Fruit fly (Drosophila melanogaster) whole organism, embryonic: ENCODE results near the gene Drs.
A peak's percentile ranks its signal among the peaks of the same experiment; 100 is the strongest.

Experiments used
- Atf6 ChIP-seq: fragments of 200-800 bp; sonication (Bioruptor generic); IDR thresholded peaks from 2 replicates; pipeline ENCODE4 v1.3.6; 2022; ENCODE audit warnings: missing biosample characterization, missing genetic modification characterization
- Bteb2 ChIP-seq: fragments of 200-800 bp; sonication (Bioruptor generic); optimal IDR thresholded peaks from 2 replicates; lab custom pipeline; 2016; ENCODE audit warnings: missing biosample characterization, missing genetic modification characterization
- CG10565 ChIP-seq: fragments of 200-800 bp; sonication (Bioruptor generic); optimal IDR thresholded peaks from 3 replicates; lab custom pipeline; 2016; ENCODE audit warnings: missing biosample characterization, mild to moderate bottlenecking, missing genetic modification characterization
- CG11696 ChIP-seq: fragments of 200-800 bp; sonication (Bioruptor generic); IDR thresholded peaks from 2 replicates; pipeline ENCODE4 v1.3.6; 2022; ENCODE audit warnings: missing biosample characterization, missing genetic modification characterization
- CG12236 ChIP-seq: fragments of 200-800 bp; sonication (Bioruptor generic); optimal IDR thresholded peaks from 2 replicates; lab custom pipeline; 2016; ENCODE audit warnings: missing biosample characterization, missing genetic modification characterization
- CG12942 ChIP-seq: fragments of 200-800 bp; sonication (Bioruptor generic); optimal IDR thresholded peaks from 3 replicates; lab custom pipeline; 2016; ENCODE audit warnings: missing biosample characterization, missing genetic modification characterization
- CG13123 ChIP-seq: fragments of 200-800 bp; sonication (Bioruptor generic); optimal IDR thresholded peaks from 2 replicates; lab custom pipeline; 2016; ENCODE audit warnings: missing biosample characterization, missing genetic modification characterization
- CG18011 ChIP-seq: fragments of 200-800 bp; sonication (Bioruptor generic); optimal IDR thresholded peaks from 2 replicates; lab custom pipeline; 2017; ENCODE audit warnings: missing biosample characterization, missing genetic modification characterization, mild to moderate bottlenecking, moderate library complexity, missing genotype
- CG2129 ChIP-seq: fragments of 200-800 bp; sonication (Bioruptor generic); IDR thresholded peaks from 2 replicates; pipeline ENCODE4 v1.3.6; 2022; ENCODE audit warnings: missing biosample characterization, missing genetic modification characterization; ENCODE audit not compliant: partially characterized antibody
- CG2199 ChIP-seq: fragments of 200-800 bp; sonication (Bioruptor generic); IDR thresholded peaks from 3 replicates; pipeline ENCODE4 v1.3.6; 2022; ENCODE audit warnings: missing biosample characterization, missing genetic modification characterization
- CG5180 ChIP-seq: fragments of 200-800 bp; sonication (Bioruptor generic); optimal IDR thresholded peaks from 3 replicates; lab custom pipeline; 2017; ENCODE audit warnings: missing biosample characterization, missing genetic modification characterization, mild to moderate bottlenecking, moderate library complexity, missing genetic modification reagents
- CG6175 ChIP-seq: fragments of 200-800 bp; sonication (Bioruptor generic); IDR thresholded peaks from 3 replicates; pipeline ENCODE4 v1.3.6; 2022; ENCODE audit warnings: missing biosample characterization, missing genetic modification characterization
- CG6765 ChIP-seq: fragments of 200-800 bp; sonication (Bioruptor generic); optimal IDR thresholded peaks from 3 replicates; lab custom pipeline; 2017; ENCODE audit warnings: missing biosample characterization, mild to moderate bottlenecking, missing genetic modification characterization
- CG7372 ChIP-seq: fragments of 200-800 bp; sonication (Bioruptor generic); IDR thresholded peaks from 2 replicates; pipeline ENCODE4 v1.3.6; 2022; ENCODE audit warnings: missing biosample characterization, missing genetic modification characterization
- CG8359 ChIP-seq: fragments of 200-800 bp; sonication (Bioruptor generic); optimal IDR thresholded peaks from 2 replicates; lab custom pipeline; 2017; ENCODE audit warnings: missing biosample characterization, mild to moderate bottlenecking, missing genetic modification characterization, borderline replicate concordance
- CTCF ChIP-seq: fragments of 200-800 bp; sonication (Bioruptor generic); optimal IDR thresholded peaks from 2 replicates; lab custom pipeline; 2017; ENCODE audit warnings: missing biosample characterization, mild to moderate bottlenecking, missing genetic modification characterization, moderate library complexity
- Dip3 ChIP-seq: fragments of 200-800 bp; sonication (Bioruptor generic); optimal IDR thresholded peaks from 3 replicates; lab custom pipeline; 2016; ENCODE audit warnings: missing biosample characterization, missing genetic modification characterization
- Fer1 ChIP-seq: fragments of 200-800 bp; sonication (Bioruptor generic); optimal IDR thresholded peaks from 2 replicates; lab custom pipeline; 2017; ENCODE audit warnings: missing biosample characterization, mild to moderate bottlenecking, missing genetic modification characterization
- Hey ChIP-seq: fragments of 200-800 bp; sonication (Bioruptor generic); optimal IDR thresholded peaks from 3 replicates; lab custom pipeline; 2018; ENCODE audit warnings: missing biosample characterization, mild to moderate bottlenecking, missing genetic modification characterization
- Hmr ChIP-seq: fragments of 200-800 bp; sonication (Bioruptor generic); optimal IDR thresholded peaks from 3 replicates; lab custom pipeline; 2017; ENCODE audit warnings: mild to moderate bottlenecking, missing biosample characterization, missing genetic modification reagents, missing genetic modification characterization
- Jarid2 ChIP-seq: fragments of 200-800 bp; sonication (Bioruptor generic); optimal IDR thresholded peaks from 3 replicates; lab custom pipeline; 2017; ENCODE audit warnings: mild to moderate bottlenecking, missing biosample characterization, missing genetic modification reagents, missing genetic modification characterization
- Kr ChIP-seq: fragments of 200-800 bp; sonication (Bioruptor generic); optimal IDR thresholded peaks from 2 replicates; lab custom pipeline; 2017; ENCODE audit warnings: missing biosample characterization, mild to moderate bottlenecking, missing genetic modification characterization
- Lpt ChIP-seq: fragments of >200 bp; optimal IDR thresholded peaks from 2 replicates; lab custom pipeline; 2018; ENCODE audit warnings: missing biosample characterization, missing genetic modification characterization
- MBD-R2 ChIP-seq: fragments of 200-800 bp; sonication (Bioruptor generic); IDR thresholded peaks from 2 replicates; pipeline ENCODE4 v1.3.6; 2022; ENCODE audit warnings: missing biosample characterization, missing genetic modification characterization
- MESR4 ChIP-seq: fragments of 200-800 bp; sonication (Bioruptor generic); optimal IDR thresholded peaks from 2 replicates; lab custom pipeline; 2018; ENCODE audit warnings: missing biosample characterization, mild to moderate bottlenecking, missing genetic modification characterization, moderate library complexity
- MTF-1 ChIP-seq: fragments of 200-800 bp; sonication (Bioruptor generic); optimal IDR thresholded peaks from 2 replicates; lab custom pipeline; 2018; ENCODE audit warnings: missing biosample characterization, mild to moderate bottlenecking, missing genetic modification characterization, borderline replicate concordance
- NC2β ChIP-seq: fragments of 200-800 bp; sonication (Bioruptor generic); optimal IDR thresholded peaks from 2 replicates; lab custom pipeline; 2016; ENCODE audit warnings: missing biosample characterization, missing genetic modification characterization
- NFAT ChIP-seq: fragments of 200-800 bp; sonication (Bioruptor generic); IDR thresholded peaks from 2 replicates; pipeline ENCODE4 v1.3.6; 2022; ENCODE audit warnings: missing biosample characterization, missing genetic modification characterization
- Nf-YB ChIP-seq: fragments of 200-800 bp; sonication (Bioruptor generic); optimal IDR thresholded peaks from 3 replicates; lab custom pipeline; 2019; ENCODE audit warnings: missing biosample characterization, mild to moderate bottlenecking, missing genetic modification characterization, moderate library complexity
- NfI ChIP-seq: fragments of 200-800 bp; sonication (Bioruptor generic); optimal IDR thresholded peaks from 3 replicates; lab custom pipeline; 2018; ENCODE audit warnings: missing biosample characterization, mild to moderate bottlenecking, missing genetic modification characterization, moderate library complexity
- Scr ChIP-seq: fragments of 200-800 bp; sonication (Bioruptor generic); IDR thresholded peaks from 2 replicates; pipeline ENCODE4 v1.3.6; 2022; ENCODE audit warnings: missing biosample characterization, missing genetic modification characterization; ENCODE audit not compliant: partially characterized antibody
- Side ChIP-seq: fragments of 200-800 bp; sonication (Bioruptor generic); optimal IDR thresholded peaks from 2 replicates; lab custom pipeline; 2016; ENCODE audit warnings: missing biosample characterization, missing genetic modification characterization
- Usf ChIP-seq: fragments of 200-800 bp; sonication (Bioruptor generic); optimal IDR thresholded peaks from 2 replicates; lab custom pipeline; 2017; ENCODE audit warnings: missing genotype, missing biosample characterization, missing genetic modification characterization
- ap ChIP-seq: fragments of 200-800 bp; sonication (Bioruptor generic); IDR thresholded peaks from 2 replicates; pipeline ENCODE4 v1.3.6; 2022; ENCODE audit warnings: missing biosample characterization, missing genetic modification characterization
- ara ChIP-seq: fragments of 200-800 bp; sonication (Bioruptor generic); IDR thresholded peaks from 2 replicates; pipeline ENCODE4 v1.3.6; 2022; ENCODE audit warnings: missing biosample characterization, missing genetic modification characterization
- bab2 ChIP-seq: fragments of 200-800 bp; sonication (Bioruptor generic); optimal IDR thresholded peaks from 2 replicates; lab custom pipeline; 2016; ENCODE audit warnings: missing biosample characterization, missing genetic modification characterization
- bsh ChIP-seq, 2 experiments: fragments of 200-800 bp; sonication (Bioruptor generic); optimal IDR thresholded peaks; 2 replicates each; lab custom pipeline; 2017 to 2018; ENCODE audit warnings: mild to moderate bottlenecking in 2 of 2, missing biosample characterization in 2 of 2, missing genetic modification characterization in 2 of 2, moderate library complexity in 1 of 2
- cas ChIP-seq: fragments of 200-800 bp; sonication (Bioruptor generic); IDR thresholded peaks from 2 replicates; pipeline ENCODE4 v1.3.6; 2022; ENCODE audit warnings: missing biosample characterization, missing genetic modification characterization
- crp ChIP-seq, 2 experiments: fragments of 200-800 bp; sonication (Bioruptor generic); optimal IDR thresholded peaks; 2 replicates in 1 of 2; 3 replicates in 1 of 2; lab custom pipeline; 2017; ENCODE audit warnings: missing biosample characterization in 2 of 2, missing genetic modification characterization in 2 of 2, mild to moderate bottlenecking in 1 of 2, moderate library complexity in 1 of 2
- danr ChIP-seq: fragments of 200-800 bp; sonication (Bioruptor generic); IDR thresholded peaks from 2 replicates; pipeline ENCODE4 v1.3.6; 2022; ENCODE audit warnings: missing biosample characterization, missing genetic modification characterization
- hbn ChIP-seq: fragments of 200-800 bp; sonication (Bioruptor generic); IDR thresholded peaks from 2 replicates; pipeline ENCODE4 v1.3.6; 2022; ENCODE audit warnings: missing biosample characterization, missing genetic modification characterization; ENCODE audit not compliant: partially characterized antibody
- luna ChIP-seq: fragments of 200-800 bp; sonication (Bioruptor generic); optimal IDR thresholded peaks from 2 replicates; lab custom pipeline; 2016; ENCODE audit warnings: missing biosample characterization, missing genetic modification characterization
- pros ChIP-seq: fragments of 200-800 bp; sonication (Bioruptor generic); optimal IDR thresholded peaks from 3 replicates; lab custom pipeline; 2019; ENCODE audit warnings: missing biosample characterization, mild to moderate bottlenecking, missing genetic modification characterization, moderate library complexity
- ranshi ChIP-seq: fragments of 200-800 bp; sonication (Bioruptor generic); IDR thresholded peaks from 2 replicates; pipeline ENCODE4 v1.3.6; 2022; ENCODE audit warnings: missing biosample characterization, missing genetic modification characterization
- seq ChIP-seq: fragments of 200-800 bp; sonication (Bioruptor generic); IDR thresholded peaks from 2 replicates; pipeline ENCODE4 v1.3.6; 2022; ENCODE audit warnings: missing biosample characterization, missing genetic modification characterization
- tna ChIP-seq: fragments of 200-800 bp; sonication (Bioruptor generic); IDR thresholded peaks from 2 replicates; pipeline ENCODE4 v1.3.6; 2022; ENCODE audit warnings: missing biosample characterization, missing genetic modification characterization; ENCODE audit not compliant: partially characterized antibody
- vnd ChIP-seq: fragments of 200-800 bp; sonication (Bioruptor generic); IDR thresholded peaks from 3 replicates; pipeline ENCODE4 v1.3.6; 2022; ENCODE audit warnings: missing biosample characterization, missing genetic modification characterization; ENCODE audit not compliant: partially characterized antibody
- wdn ChIP-seq: fragments of 200-800 bp; sonication (Bioruptor generic); IDR thresholded peaks from 2 replicates; pipeline ENCODE4 v1.3.6; 2022; ENCODE audit warnings: missing biosample characterization, missing genetic modification characterization

Gene Drs

dm6 chr3L:3393951-3394834 lies 24.8 kb downstream of the Drs start (continued):
- TF ChIP-seq CG5180 (GFP tag; lab: Kevin White, UChicago) (peak; percentile 61), CG18011 (GFP tag; lab: Kevin White, UChicago) (no peak), Jarid2 (GFP tag; lab: Kevin White, UChicago) (peak; percentile 55), CG6175 (GFP tag; lab: Robert Waterston, UW) (peak; percentile 5; the same call in 1 of the 3 replicates), MTF-1 (peak; percentile 54), MBD-R2 (GFP tag; lab: Robert Waterston, UW) (no peak; the same call in 1 of the 2 replicates), NfI (GFP tag; lab: Kevin White, UChicago) (no peak), ara (GFP tag; lab: Robert Waterston, UW) (peak; percentile 88), Atf6 (GFP tag; lab: Robert Waterston, UW) (0 out of 2 replicates have a peak, but pooled peaks have one; percentile 22), crp (GFP tag; optimal IDR thresholded peaks at IDR 0.05; lab: Kevin White, UChicago) (peak in 1 of 2 experiments; percentile 52), CG6765 (no peak), danr (GFP tag; lab: Robert Waterston, UW) (peak; percentile 68), CG8359 (GFP tag; lab: Kevin White, UChicago) (peak; percentile 58), CG11696 (GFP tag; lab: Robert Waterston, UW) (peak; percentile 56), vnd (GFP tag; lab: Robert Waterston, UW) (no peak), Lpt (GFP tag; lab: Kevin White, UChicago) (no peak), Usf (GFP tag; lab: Kevin White, UChicago) (no peak), cas (0 out of 2 replicates have a peak, but pooled peaks have one; percentile 34), CG7372 (GFP tag; lab: Robert Waterston, UW) (peak; percentile 38), tna (GFP tag; lab: Robert Waterston, UW) (no peak), pros (GFP tag; lab: Kevin White, UChicago) (no peak), CG10565 (GFP tag; lab: Kevin White, UChicago) (no peak), Scr (no peak), NFAT (GFP tag; lab: Robert Waterston, UW) (no peak), CG12236 (GFP tag; lab: Kevin White, UChicago) (no peak), seq (GFP tag; lab: Robert Waterston, UW) (no peak), NC2β (GFP tag; lab: Kevin White, UChicago) (no peak), CG12942 (GFP tag; lab: Kevin White, UChicago) (peak; percentile 75), ranshi (peak; percentile 87), Hey (tag; lab: Kevin White, UChicago) (no peak), CG2199 (peak; percentile 63; the same call in 2 of the 3 replicates), Dip3 (GFP tag; lab: Kevin White, UChicago) (no peak), Fer1 (peak; percentile 16), ap (peak; percentile 90), CTCF (GFP tag; lab: Kevin White, UChicago) (peak; percentile 33), hbn (GFP tag; lab: Robert Waterston, UW) (no peak), Side (GFP tag; lab: Kevin White, UChicago) (peak; percentile 85), CG13123 (GFP tag; lab: Kevin White, UChicago) (no peak), bab2 (GFP tag; lab: Kevin White, UChicago) (peak; percentile 77), CG2129 (GFP tag; lab: Robert Waterston, UW) (no peak), Hmr (no peak), MESR4 (no peak), Bteb2 (GFP tag; lab: Kevin White, UChicago) (no peak), wdn (GFP tag; lab: Robert Waterston, UW) (no peak), Nf-YB (GFP tag; lab: Kevin White, UChicago) (peak; percentile 76), Kr (GFP tag; lab: Kevin White, UChicago) (no peak), bsh (GFP tag; optimal IDR thresholded peaks at IDR 0.05; lab: Kevin White, UChicago) (peak in 1 of 2 experiments; percentile 96), luna (GFP tag; lab: Kevin White, UChicago) (no peak)
